Fruit fly (Drosophila melanogaster) whole organism, prepupa: ENCODE measurements around the gene oaf.

Experiments
- CG10631 ChIP-seq: fragments of 200-800 bp; sonication (Bioruptor generic); optimal IDR thresholded peaks from 2 replicates; lab custom pipeline; 2016; ENCODE audit warnings: missing biosample characterization, missing genetic modification characterization
- CG10669 ChIP-seq: fragments of 200-800 bp; sonication (Bioruptor generic); optimal IDR thresholded peaks from 3 replicates; lab custom pipeline; 2018; ENCODE audit warnings: missing biosample characterization, mild to moderate bottlenecking, missing genetic modification characterization, moderate library complexity
- CG1621 ChIP-seq: fragments of 200-800 bp; sonication (Bioruptor generic); optimal IDR thresholded peaks from 3 replicates; lab custom pipeline; 2018; ENCODE audit warnings: missing biosample characterization, mild to moderate bottlenecking, missing genetic modification characterization
- CG3032 ChIP-seq: fragments of 200-800 bp; optimal IDR thresholded peaks from 2 replicates; lab custom pipeline; 2019; ENCODE audit warnings: missing biosample characterization, mild to moderate bottlenecking, missing genetic modification characterization, moderate library complexity
- CG32006 ChIP-seq: fragments of 200-800 bp; sonication (Bioruptor generic); optimal IDR thresholded peaks from 3 replicates; lab custom pipeline; 2017; ENCODE audit warnings: missing biosample characterization, mild to moderate bottlenecking, missing genetic modification characterization
- CG34406 ChIP-seq: fragments of 200-800 bp; sonication (Bioruptor generic); optimal IDR thresholded peaks from 3 replicates; lab custom pipeline; 2016; ENCODE audit warnings: missing biosample characterization, missing genetic modification characterization
- CG6163 ChIP-seq: fragments of 200-800 bp; sonication (Bioruptor generic); IDR thresholded peaks from 3 replicates; pipeline ENCODE4 v1.3.6; 2022; ENCODE audit warnings: missing biosample characterization, missing genetic modification characterization
- CG6792 ChIP-seq: fragments of 200-800 bp; sonication (Bioruptor generic); optimal IDR thresholded peaks from 3 replicates; lab custom pipeline; 2016; ENCODE audit warnings: missing biosample characterization, missing genetic modification characterization
- CG6854 ChIP-seq: fragments of 200-800 bp; sonication (Bioruptor generic); optimal IDR thresholded peaks from 2 replicates; lab custom pipeline; 2017; ENCODE audit warnings: missing biosample characterization, mild to moderate bottlenecking, missing genetic modification characterization
- CG7368 ChIP-seq: fragments of 200-800 bp; sonication (Bioruptor generic); optimal IDR thresholded peaks from 3 replicates; lab custom pipeline; 2016; ENCODE audit warnings: missing biosample characterization, missing genetic modification characterization
- CG8319 ChIP-seq: fragments of 200-800 bp; sonication (Bioruptor generic); optimal IDR thresholded peaks from 3 replicates; lab custom pipeline; 2016; ENCODE audit warnings: missing biosample characterization, missing genetic modification characterization
- CG9139 ChIP-seq: fragments of 200-800 bp; sonication (Bioruptor generic); optimal IDR thresholded peaks from 3 replicates; lab custom pipeline; 2017; ENCODE audit warnings: missing biosample characterization, mild to moderate bottlenecking, missing genetic modification characterization
- Eip75B ChIP-seq: fragments of 200-800 bp; sonication (Bioruptor generic); optimal IDR thresholded peaks from 3 replicates; lab custom pipeline; 2016; ENCODE audit warnings: missing biosample characterization, missing genetic modification characterization
- Eip78C ChIP-seq: fragments of 200-800 bp; sonication (Bioruptor generic); peaks from one replicate; lab custom pipeline; 2016; ENCODE audit warnings: missing biosample characterization, missing genetic modification characterization
- Eip93F ChIP-seq: fragments of 200-800 bp; sonication (Bioruptor generic); optimal IDR thresholded peaks from 2 replicates; lab custom pipeline; 2016; ENCODE audit warnings: missing biosample characterization, mild to moderate bottlenecking, missing genetic modification characterization
- Ets21C ChIP-seq: fragments of 200-800 bp; sonication (Bioruptor generic); optimal IDR thresholded peaks from 3 replicates; lab custom pipeline; 2016; ENCODE audit warnings: missing biosample characterization, missing genetic modification characterization
- Ets96B ChIP-seq: fragments of 200-800 bp; optimal IDR thresholded peaks from 2 replicates; lab custom pipeline; 2019; ENCODE audit warnings: missing biosample characterization, mild to moderate bottlenecking, missing genetic modification characterization, moderate library complexity
- Hr38 ChIP-seq: sonication (Bioruptor generic); optimal IDR thresholded peaks from 2 replicates; lab custom pipeline; 2016; ENCODE audit warnings: missing biosample characterization, missing genetic modification characterization
- OdsH ChIP-seq: fragments of 200-800 bp; sonication (Bioruptor generic); optimal IDR thresholded peaks from 3 replicates; lab custom pipeline; 2016; ENCODE audit warnings: missing biosample characterization, missing genetic modification characterization
- Smox ChIP-seq: fragments of 200-800 bp; sonication (Bioruptor generic); optimal IDR thresholded peaks from 3 replicates; lab custom pipeline; 2016; ENCODE audit warnings: missing biosample characterization, missing genetic modification characterization
- dsx ChIP-seq: fragments of 200-800 bp; optimal IDR thresholded peaks from 3 replicates; lab custom pipeline; 2019; ENCODE audit warnings: missing biosample characterization, mild to moderate bottlenecking, missing genetic modification characterization, moderate library complexity; ENCODE audit not compliant: poor library complexity, severe bottlenecking
- esn ChIP-seq: fragments of 200-800 bp; sonication (Bioruptor generic); optimal IDR thresholded peaks from 2 replicates; lab custom pipeline; 2016; ENCODE audit warnings: missing biosample characterization, mild to moderate bottlenecking, missing genetic modification characterization, moderate library complexity
- fd59A ChIP-seq: fragments of 200-800 bp; sonication (Bioruptor generic); optimal IDR thresholded peaks from 2 replicates; lab custom pipeline; 2017; ENCODE audit warnings: missing biosample characterization, mild to moderate bottlenecking, missing genetic modification characterization, missing genetic modification reagents
- fd85E ChIP-seq: fragments of 200-800 bp; sonication (Bioruptor generic); optimal IDR thresholded peaks from 3 replicates; lab custom pipeline; 2016; ENCODE audit warnings: missing biosample characterization, missing genetic modification characterization
- lz ChIP-seq: fragments of 200-800 bp; sonication (Bioruptor generic); optimal IDR thresholded peaks from 3 replicates; lab custom pipeline; 2016; ENCODE audit warnings: missing biosample characterization, missing genetic modification characterization
- net ChIP-seq: fragments of 200-800 bp; sonication (Bioruptor generic); optimal IDR thresholded peaks from 3 replicates; lab custom pipeline; 2016; ENCODE audit warnings: missing biosample characterization, missing genetic modification characterization
- spab ChIP-seq: fragments of 200-800 bp; sonication (Bioruptor generic); optimal IDR thresholded peaks from 2 replicates; lab custom pipeline; 2017; ENCODE audit warnings: missing biosample characterization, mild to moderate bottlenecking, missing genetic modification characterization, missing genetic modification reagents
- svp ChIP-seq: fragments of 200-800 bp; sonication (Bioruptor generic); peaks from one replicate; lab custom pipeline; 2016; ENCODE audit warnings: missing biosample characterization, missing genetic modification characterization
- vri ChIP-seq: fragments of 200-800 bp; sonication (Bioruptor generic); optimal IDR thresholded peaks from 3 replicates; lab custom pipeline; 2016; ENCODE audit warnings: missing biosample characterization, mild to moderate bottlenecking, missing genetic modification characterization

Gene oaf

dm6 chr2L:2454644-2455043, 38.1 kb upstream of the oaf start (continued):
- TF ChIP-seq Hr38 (GFP tag; lab: Kevin White, UChicago) (no peak), fd59A (no peak), CG6792 (GFP tag; lab: Kevin White, UChicago) (no peak), net (GFP tag; lab: Kevin White, UChicago) (no peak), spab (GFP tag; lab: Kevin White, UChicago) (no peak), CG10669 (no peak), CG9139 (GFP tag; lab: Kevin White, UChicago) (no peak)

- TF ChIP-seq CG1621: no peak
- no peak for TF ChIP-seq CG6792 (GFP tag; lab: Kevin White, UChicago)
- no peak for TF ChIP-seq Eip78C (GFP tag; lab: Kevin White, UChicago)
Measured at dm6 chr2L:2456516-2457392, 36.0 kb upstream of the oaf start.

- TF ChIP-seq CG6163 (GFP tag; lab: Robert Waterston, UW): no peak
- no peak for TF ChIP-seq Eip93F (GFP tag; lab: Kevin White, UChicago)
- TF ChIP-seq CG10631 (GFP tag; lab: Kevin White, UChicago): no peak
- no peak for TF ChIP-seq Smox (GFP tag; lab: Kevin White, UChicago)
- no peak for TF ChIP-seq CG32006 (GFP tag; lab: Kevin White, UChicago)
- no peak for TF ChIP-seq OdsH (GFP tag; lab: Kevin White, UChicago)
- TF ChIP-seq spab (GFP tag; lab: Kevin White, UChicago): no peak
- TF ChIP-seq CG10669: no peak
- TF ChIP-seq fd85E (GFP tag; lab: Kevin White, UChicago): no peak
- no peak for TF ChIP-seq vri (GFP tag; lab: Kevin White, UChicago)
- TF ChIP-seq lz: no peak
Measured at dm6 chr2L:2459238-2459637, 33.5 kb upstream of the oaf start.

DNA sequence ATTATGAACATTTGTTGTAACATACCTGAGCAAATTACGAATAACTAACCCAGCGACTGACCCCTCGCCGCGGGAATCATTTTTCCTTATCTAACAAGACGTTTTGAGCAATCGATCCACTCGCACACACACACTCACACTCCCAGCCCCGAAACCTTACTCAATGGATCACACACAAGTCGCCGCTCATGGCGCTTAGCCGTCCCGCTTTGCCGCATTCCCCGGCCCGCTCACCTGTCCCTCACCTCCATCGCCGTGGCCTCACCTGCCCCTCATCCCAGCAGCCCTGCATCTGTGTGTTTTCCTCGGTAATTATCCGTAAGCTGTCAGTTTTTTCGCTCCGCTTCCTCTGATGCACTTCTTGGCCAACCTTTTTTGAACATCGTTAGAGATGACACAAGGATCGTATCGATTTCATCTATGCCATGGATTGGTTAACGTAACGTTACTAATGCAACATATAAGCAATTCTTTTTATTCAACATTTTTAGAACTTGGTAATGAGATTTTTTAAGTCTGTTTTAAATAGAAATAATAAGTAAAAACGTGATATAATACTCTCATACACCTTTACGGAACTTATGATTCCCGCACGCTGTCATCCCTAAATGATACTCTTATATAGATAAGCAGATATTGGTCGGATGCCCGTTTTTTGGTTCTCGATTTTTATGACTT, 31.3 kb upstream of the oaf start:
- TF ChIP-seq CG34406 (GFP tag; lab: Kevin White, UChicago) (no peak), svp (GFP tag; lab: Kevin White, UChicago) (peak; percentile 39)

DNA sequence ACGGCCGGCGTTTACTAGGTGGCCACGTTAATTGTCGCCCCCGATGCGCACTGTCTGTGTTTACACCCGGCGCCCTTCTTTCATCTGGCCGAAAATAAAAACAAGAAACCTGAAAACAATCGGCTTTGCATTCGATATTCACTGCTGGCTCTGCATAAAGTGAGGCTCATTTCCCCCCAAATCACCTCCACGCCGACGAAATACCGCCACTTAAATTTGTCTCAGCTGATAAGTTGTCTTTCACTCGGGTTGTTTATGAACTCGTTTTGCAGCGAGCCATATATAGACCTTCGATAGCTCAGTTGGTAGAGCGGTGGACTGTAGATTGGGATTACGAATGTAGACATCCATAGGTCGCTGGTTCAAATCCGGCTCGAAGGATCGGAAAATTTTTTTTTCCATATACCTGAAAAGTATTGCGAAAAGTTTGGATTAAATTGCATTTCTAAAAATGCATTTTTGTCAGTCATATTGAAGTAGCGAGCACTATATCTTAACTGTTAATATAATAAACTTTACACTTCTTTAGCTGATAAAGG, 30.4 kb upstream of the oaf start:
- TF ChIP-seq Eip78C (GFP tag; lab: Kevin White, UChicago) (peak; percentile 45), CG6854 (GFP tag; lab: Kevin White, UChicago) (no peak)

DNA sequence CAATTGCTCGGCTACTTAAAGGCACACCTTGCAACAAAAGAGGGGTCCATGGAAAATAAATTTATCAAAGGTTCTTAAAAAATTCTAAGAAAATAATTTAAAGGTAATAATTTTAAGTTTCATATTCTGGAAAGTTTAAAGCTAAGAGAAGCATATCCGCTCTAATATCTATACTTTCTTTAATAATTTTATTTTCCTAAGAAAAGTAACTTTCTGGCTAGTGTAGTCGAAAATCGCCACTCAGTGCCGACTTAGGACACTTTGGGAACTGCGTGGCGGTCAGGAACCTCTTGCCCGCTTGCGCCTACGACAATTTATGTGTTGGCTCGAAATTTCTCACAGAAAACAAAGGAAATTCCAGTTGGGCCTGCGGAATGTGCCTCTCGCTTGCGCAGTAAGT, 26.4 kb upstream of the oaf start:
- TF ChIP-seq esn (peak; percentile 13), dsx (peak; percentile 3), svp (GFP tag; lab: Kevin White, UChicago) (peak; percentile 62), Eip75B (no peak), Eip78C (GFP tag; lab: Kevin White, UChicago) (peak; percentile 71), CG8319 (GFP tag; lab: Kevin White, UChicago) (no peak), Ets96B (tag; lab: Kevin White, UChicago) (peak; percentile 34), CG10669 (no peak), Ets21C (GFP tag; lab: Kevin White, UChicago) (no peak), CG3032 (tag; lab: Kevin White, UChicago) (peak; percentile 15), CG7368 (GFP tag; lab: Kevin White, UChicago) (no peak), Smox (GFP tag; lab: Kevin White, UChicago) (peak; percentile 12)
